Worm (Caenorhabditis elegans) whole organism, young adult: ENCODE measurements around the gene C16A3.6.

ENCODE experiments used
- C17E4.6 ChIP-seq: fragments of 200-800 bp; sonication (Bioruptor generic); IDR thresholded peaks from 2 replicates; pipeline ENCODE4 v1.3.6; 2022; ENCODE audit warnings: missing genetic modification reagents, missing genetic modification characterization, missing compliant biosample characterization
- F33H1.4 ChIP-seq: fragments of 200-800 bp; sonication (Bioruptor generic); IDR thresholded peaks from 2 replicates; pipeline ENCODE4 v1.3.6; 2022; ENCODE audit warnings: missing genetic modification reagents, missing genetic modification characterization, missing compliant biosample characterization
- atf-7 ChIP-seq: sonication (generic microtip); optimal IDR thresholded peaks from 2 replicates; lab custom pipeline; 2017; ENCODE audit warnings: mild to moderate bottlenecking, missing genetic modification characterization, missing compliant biosample characterization
- egl-18 ChIP-seq: fragments of 200-800 bp; sonication (Bioruptor generic); IDR thresholded peaks from 2 replicates; pipeline ENCODE4 v1.3.6; 2022; ENCODE audit warnings: missing genetic modification reagents, missing genetic modification characterization, missing compliant biosample characterization
- pha-4 ChIP-seq: fragments of 150-350 bp; sonication (generic microtip); optimal IDR thresholded peaks from 2 replicates; lab custom pipeline; 2014; ENCODE audit warnings: missing biosample characterization, missing genetic modification reagents, missing genetic modification characterization
- unc-130 ChIP-seq: sonication (generic microtip); optimal IDR thresholded peaks from 2 replicates; lab custom pipeline; 2016; ENCODE audit warnings: missing genetic modification reagents, missing genetic modification characterization, missing compliant biosample characterization
- ztf-18 ChIP-seq: sonication (generic microtip); optimal IDR thresholded peaks from 2 replicates; lab custom pipeline; 2016; ENCODE audit warnings: missing genotype, mild to moderate bottlenecking, missing genetic modification characterization, missing compliant biosample characterization

- TF ChIP-seq egl-18 (GFP tag; lab: Robert Waterston, UW) = no peak
- TF ChIP-seq unc-130 (GFP tag; lab: Kevin White, UChicago) = no peak
- no peak for TF ChIP-seq atf-7 (tag; lab: Kevin White, UChicago)
- TF ChIP-seq C17E4.6 (GFP tag; lab: Robert Waterston, UW) = no peak
- no peak for TF ChIP-seq F33H1.4 (GFP tag; lab: Robert Waterston, UW)
- no peak for TF ChIP-seq ztf-18 (tag; lab: Kevin White, UChicago)
- no peak for TF ChIP-seq pha-4 (tag; lab: Kevin White, UChicago)
Measured at ce11 chrIII:6359171-6359854, 19.7 kb upstream of the C16A3.6 start.
